Fruit fly (Drosophila melanogaster) whole organism, adult: ENCODE data around the gene Taf2.

Experiments used
- CG11617 ChIP-seq: fragments of 200-800 bp; sonication (Bioruptor generic); optimal IDR thresholded peaks from 2 replicates; lab custom pipeline; 2017; ENCODE audit warnings: mild to moderate bottlenecking, missing biosample characterization, missing genetic modification reagents, missing genetic modification characterization
- CG12768 ChIP-seq: fragments of 200-800 bp; sonication (Bioruptor generic); optimal IDR thresholded peaks from 2 replicates; lab custom pipeline; 2017; ENCODE audit warnings: missing biosample characterization, missing genetic modification characterization, mild to moderate bottlenecking, moderate library complexity, missing genetic modification reagents
- CG1620 ChIP-seq: fragments of 200-800 bp; sonication (Bioruptor generic); optimal IDR thresholded peaks from 2 replicates; lab custom pipeline; 2016; ENCODE audit warnings: missing biosample characterization, missing genetic modification characterization
- CG7045 ChIP-seq: fragments of 200-800 bp; sonication (Bioruptor generic); optimal IDR thresholded peaks from 2 replicates; lab custom pipeline; 2017; ENCODE audit warnings: missing biosample characterization, mild to moderate bottlenecking, missing genetic modification characterization
- Clk ChIP-seq: fragments of 200-800 bp; sonication (Bioruptor generic); optimal IDR thresholded peaks from 2 replicates; lab custom pipeline; 2017; ENCODE audit warnings: missing biosample characterization, missing genetic modification characterization
- Crg-1 ChIP-seq: fragments of 200-800 bp; sonication (Bioruptor generic); optimal IDR thresholded peaks from 2 replicates; lab custom pipeline; 2016; ENCODE audit warnings: missing biosample characterization, missing genetic modification characterization
- cic ChIP-seq: fragments of 200-800 bp; sonication (Bioruptor generic); optimal IDR thresholded peaks from 2 replicates; lab custom pipeline; 2017; ENCODE audit warnings: missing biosample characterization, mild to moderate bottlenecking, missing genetic modification characterization, moderate library complexity
- cnc ChIP-seq, 2 experiments: fragments of >200 bp; optimal IDR thresholded peaks; 2 replicates each; lab custom pipeline; 2017
- kay ChIP-seq: fragments of 200-800 bp; sonication (Bioruptor generic); peaks from one replicate; lab custom pipeline; 2016; ENCODE audit warnings: missing biosample characterization, missing genetic modification characterization, borderline replicate concordance
- pad ChIP-seq: fragments of 200-800 bp; sonication (Bioruptor generic); optimal IDR thresholded peaks from 3 replicates; lab custom pipeline; 2017; ENCODE audit warnings: missing biosample characterization, missing genetic modification characterization, mild to moderate bottlenecking, moderate library complexity, missing genetic modification reagents

dm6 chr3L:9846577-9847342 lies 41.7 kb downstream of the Taf2 start:
- TF ChIP-seq cic (GFP tag; lab: Kevin White, UChicago), result peak; percentile 99
- no peak for TF ChIP-seq CG12768 (GFP tag; lab: Kevin White, UChicago)
- TF ChIP-seq CG1620 (GFP tag; lab: Kevin White, UChicago), result no peak
- no peak for TF ChIP-seq CG7045
- TF ChIP-seq kay (GFP tag; lab: Kevin White, UChicago), result no peak
- no peak for TF ChIP-seq pad (GFP tag; lab: Kevin White, UChicago)
- no peak for TF ChIP-seq cnc (optimal IDR thresholded peaks at IDR 0.05; lab: Kevin White, UChicago)
- TF ChIP-seq Crg-1, result no peak
- TF ChIP-seq Clk (GFP tag; lab: Kevin White, UChicago), result no peak
- no peak for TF ChIP-seq CG11617
